Fruit fly (Drosophila melanogaster) whole organism, adult: Measurements from ENCODE around the gene CG4704.

Source experiments
- CG11617 ChIP-seq: fragments of 200-800 bp; sonication (Bioruptor generic); optimal IDR thresholded peaks from 2 replicates; lab custom pipeline; 2017; ENCODE audit warnings: mild to moderate bottlenecking, missing biosample characterization, missing genetic modification reagents, missing genetic modification characterization
- CG12768 ChIP-seq: fragments of 200-800 bp; sonication (Bioruptor generic); optimal IDR thresholded peaks from 2 replicates; lab custom pipeline; 2017; ENCODE audit warnings: missing biosample characterization, missing genetic modification characterization, mild to moderate bottlenecking, moderate library complexity, missing genetic modification reagents
- CG14711 ChIP-seq: fragments of 200-800 bp; sonication (Bioruptor generic); optimal IDR thresholded peaks from 2 replicates; lab custom pipeline; 2018; ENCODE audit warnings: missing biosample characterization, mild to moderate bottlenecking, missing genetic modification characterization, moderate library complexity
- CG1620 ChIP-seq: fragments of 200-800 bp; sonication (Bioruptor generic); optimal IDR thresholded peaks from 2 replicates; lab custom pipeline; 2016; ENCODE audit warnings: missing biosample characterization, missing genetic modification characterization
- CG33017 ChIP-seq: fragments of 200-800 bp; sonication (Bioruptor generic); optimal IDR thresholded peaks from 2 replicates; lab custom pipeline; 2018; ENCODE audit warnings: missing biosample characterization, mild to moderate bottlenecking, missing genetic modification characterization, moderate library complexity
- CG5204 ChIP-seq: fragments of 200-800 bp; sonication (Bioruptor generic); optimal IDR thresholded peaks from 2 replicates; lab custom pipeline; 2016; ENCODE audit warnings: missing biosample characterization, missing genetic modification characterization
- CG7045 ChIP-seq: fragments of 200-800 bp; sonication (Bioruptor generic); optimal IDR thresholded peaks from 2 replicates; lab custom pipeline; 2017; ENCODE audit warnings: missing biosample characterization, mild to moderate bottlenecking, missing genetic modification characterization
- CG7101 ChIP-seq: fragments of 200-800 bp; sonication (Bioruptor generic); optimal IDR thresholded peaks from 2 replicates; lab custom pipeline; 2018; ENCODE audit warnings: missing biosample characterization, mild to moderate bottlenecking, missing genetic modification characterization, moderate library complexity
- Clk ChIP-seq: fragments of 200-800 bp; sonication (Bioruptor generic); optimal IDR thresholded peaks from 2 replicates; lab custom pipeline; 2017; ENCODE audit warnings: missing biosample characterization, missing genetic modification characterization
- Crg-1 ChIP-seq: fragments of 200-800 bp; sonication (Bioruptor generic); optimal IDR thresholded peaks from 2 replicates; lab custom pipeline; 2016; ENCODE audit warnings: missing biosample characterization, missing genetic modification characterization
- Hr96 ChIP-seq: fragments of 200-800 bp; sonication (Bioruptor generic); optimal IDR thresholded peaks from 2 replicates; lab custom pipeline; 2016; ENCODE audit warnings: missing biosample characterization, missing genetic modification characterization
- Mnt ChIP-seq: fragments of 200-800 bp; sonication (Bioruptor generic); optimal IDR thresholded peaks from 2 replicates; lab custom pipeline; 2016; ENCODE audit warnings: missing biosample characterization, mild to moderate bottlenecking, missing genetic modification characterization
- bab1 ChIP-seq: fragments of 200-800 bp; sonication (Bioruptor generic); optimal IDR thresholded peaks from 3 replicates; lab custom pipeline; 2019; ENCODE audit warnings: missing biosample characterization, mild to moderate bottlenecking, missing genetic modification characterization, moderate library complexity
- cic ChIP-seq: fragments of 200-800 bp; sonication (Bioruptor generic); optimal IDR thresholded peaks from 2 replicates; lab custom pipeline; 2017; ENCODE audit warnings: missing biosample characterization, mild to moderate bottlenecking, missing genetic modification characterization, moderate library complexity
- cnc ChIP-seq, 2 experiments: fragments of >200 bp; optimal IDR thresholded peaks; 2 replicates each; lab custom pipeline; 2017
- kay ChIP-seq: fragments of 200-800 bp; sonication (Bioruptor generic); peaks from one replicate; lab custom pipeline; 2016; ENCODE audit warnings: missing biosample characterization, missing genetic modification characterization, borderline replicate concordance
- ovo ChIP-seq: fragments of 200-800 bp; sonication (Bioruptor generic); optimal IDR thresholded peaks from 2 replicates; lab custom pipeline; 2016; ENCODE audit warnings: missing biosample characterization, missing genetic modification characterization
- pad ChIP-seq: fragments of 200-800 bp; sonication (Bioruptor generic); optimal IDR thresholded peaks from 3 replicates; lab custom pipeline; 2017; ENCODE audit warnings: missing biosample characterization, missing genetic modification characterization, mild to moderate bottlenecking, moderate library complexity, missing genetic modification reagents
- tj ChIP-seq: fragments of 200-800 bp; sonication (Bioruptor generic); optimal IDR thresholded peaks from 3 replicates; lab custom pipeline; 2017; ENCODE audit warnings: missing biosample characterization, mild to moderate bottlenecking, missing genetic modification characterization, moderate library complexity
- toe ChIP-seq: fragments of 200-800 bp; sonication (Bioruptor generic); optimal IDR thresholded peaks from 2 replicates; lab custom pipeline; 2016; ENCODE audit warnings: missing biosample characterization, missing genetic modification characterization

The CG4704 gene

dm6 chr3R:22861982-22862381, 15.9 kb upstream of the CG4704 start:
- no peak for TF ChIP-seq CG1620 (GFP tag; lab: Kevin White, UChicago)
- TF ChIP-seq Clk: no peak
- TF ChIP-seq Hr96 (GFP tag; lab: Kevin White, UChicago): no peak
- TF ChIP-seq Crg-1 (GFP tag; lab: Kevin White, UChicago): no peak
- TF ChIP-seq ovo (GFP tag; lab: Kevin White, UChicago): no peak
- TF ChIP-seq pad (GFP tag; lab: Kevin White, UChicago): no peak
- no peak for TF ChIP-seq Mnt
- no peak for TF ChIP-seq kay (GFP tag; lab: Kevin White, UChicago)
- TF ChIP-seq CG7101 (tag; lab: Kevin White, UChicago): no peak
- no peak for TF ChIP-seq CG11617 (GFP tag; lab: Kevin White, UChicago)

dm6 chr3R:22839257-22839656, 6.8 kb downstream of the CG4704 start:
- TF ChIP-seq pad (GFP tag; lab: Kevin White, UChicago) (peak; percentile 30), ovo (GFP tag; lab: Kevin White, UChicago) (no peak)

dm6 chr3R:22833416-22833815, 12.7 kb downstream of the CG4704 start:
- TF ChIP-seq Mnt (no peak), kay (GFP tag; lab: Kevin White, UChicago) (no peak), Clk (no peak), bab1 (no peak), cnc (optimal IDR thresholded peaks at IDR 0.05; lab: Kevin White, UChicago) (no peak), tj (GFP tag; lab: Kevin White, UChicago) (no peak), CG12768 (GFP tag; lab: Kevin White, UChicago) (no peak)

- TF ChIP-seq Mnt (no peak), pad (GFP tag; lab: Kevin White, UChicago) (no peak), CG12768 (GFP tag; lab: Kevin White, UChicago) (no peak), bab1 (no peak), cnc (optimal IDR thresholded peaks at IDR 0.05; lab: Kevin White, UChicago) (no peak), Crg-1 (GFP tag; lab: Kevin White, UChicago) (no peak), CG33017 (tag; lab: Kevin White, UChicago) (no peak)
Measured at dm6 chr3R:22822729-22823128, 23.4 kb downstream of the CG4704 start.

dm6 chr3R:22816437-22817173, 29.5 kb downstream of the CG4704 start:
- no peak for TF ChIP-seq cnc (optimal IDR thresholded peaks at IDR 0.05; lab: Kevin White, UChicago)
- TF ChIP-seq CG5204 (GFP tag; lab: Kevin White, UChicago): no peak
- peak; percentile 96 for TF ChIP-seq tj (GFP tag; lab: Kevin White, UChicago)
- no peak for TF ChIP-seq CG12768 (GFP tag; lab: Kevin White, UChicago)
- TF ChIP-seq CG14711 (tag; lab: Kevin White, UChicago): peak; percentile 73
- no peak for TF ChIP-seq Crg-1 (GFP tag; lab: Kevin White, UChicago)
- TF ChIP-seq cic (GFP tag; lab: Kevin White, UChicago): no peak
- peak; percentile 33 for TF ChIP-seq CG1620 (GFP tag; lab: Kevin White, UChicago)
- TF ChIP-seq Hr96 (GFP tag; lab: Kevin White, UChicago): peak; percentile 41
- peak; percentile 93 for TF ChIP-seq bab1
- TF ChIP-seq ovo (GFP tag; lab: Kevin White, UChicago): no peak
- TF ChIP-seq toe (GFP tag; lab: Kevin White, UChicago): no peak
- no peak for TF ChIP-seq CG7045 (GFP tag; lab: Kevin White, UChicago)
- TF ChIP-seq CG33017 (tag; lab: Kevin White, UChicago): no peak
- peak; percentile 30 for TF ChIP-seq CG11617 (GFP tag; lab: Kevin White, UChicago)
- peak; percentile 66 for TF ChIP-seq CG7101 (tag; lab: Kevin White, UChicago)
- TF ChIP-seq kay (GFP tag; lab: Kevin White, UChicago): no peak
- TF ChIP-seq Mnt: no peak
- peak; percentile 32 for TF ChIP-seq pad (GFP tag; lab: Kevin White, UChicago)
- TF ChIP-seq Clk: no peak

dm6 chr3R:22816078-22816436, 30.0 kb downstream of the CG4704 start, which contains the start of gene CG13840:
Gene CG13840, minus strand, starts transcription at chr3R:22816178.
- no peak for TF ChIP-seq CG12768 (GFP tag; lab: Kevin White, UChicago)
- no peak for TF ChIP-seq CG5204 (GFP tag; lab: Kevin White, UChicago)

dm6 chr3R:22810277-22810676, 35.8 kb downstream of the CG4704 start:
- no peak for TF ChIP-seq CG12768 (GFP tag; lab: Kevin White, UChicago)
- TF ChIP-seq CG33017 (tag; lab: Kevin White, UChicago): no peak
- no peak for TF ChIP-seq CG7101 (tag; lab: Kevin White, UChicago)
- no peak for TF ChIP-seq Mnt
- no peak for TF ChIP-seq Hr96 (GFP tag; lab: Kevin White, UChicago)
- no peak for TF ChIP-seq cic (GFP tag; lab: Kevin White, UChicago)
- TF ChIP-seq CG1620 (GFP tag; lab: Kevin White, UChicago): no peak
- no peak for TF ChIP-seq Crg-1 (GFP tag; lab: Kevin White, UChicago)
- TF ChIP-seq toe (GFP tag; lab: Kevin White, UChicago): no peak
- no peak for TF ChIP-seq CG11617 (GFP tag; lab: Kevin White, UChicago)
